Fruit fly (Drosophila melanogaster) whole organism, prepupa: ENCODE results near the gene Dhc93AB.

Experiments
- CG11902 ChIP-seq: fragments of 200-800 bp; sonication (Bioruptor generic); optimal IDR thresholded peaks from 3 replicates; lab custom pipeline; 2016; ENCODE audit warnings: missing biosample characterization, missing genetic modification characterization
- CG15336 ChIP-seq: fragments of 200-800 bp; sonication (Bioruptor generic); IDR thresholded peaks from 2 replicates; pipeline ENCODE4 v1.3.6; 2022; ENCODE audit warnings: missing biosample characterization, missing genetic modification characterization
- CG1621 ChIP-seq: fragments of 200-800 bp; sonication (Bioruptor generic); optimal IDR thresholded peaks from 3 replicates; lab custom pipeline; 2018; ENCODE audit warnings: missing biosample characterization, mild to moderate bottlenecking, missing genetic modification characterization
- CG16779 ChIP-seq: fragments of 200-800 bp; sonication (Bioruptor generic); optimal IDR thresholded peaks from 3 replicates; lab custom pipeline; 2017; ENCODE audit warnings: missing biosample characterization, mild to moderate bottlenecking, missing genetic modification characterization
- CG3032 ChIP-seq: fragments of 200-800 bp; optimal IDR thresholded peaks from 2 replicates; lab custom pipeline; 2019; ENCODE audit warnings: missing biosample characterization, mild to moderate bottlenecking, missing genetic modification characterization, moderate library complexity
- CG31627 ChIP-seq: fragments of 200-800 bp; sonication (Bioruptor generic); optimal IDR thresholded peaks from 3 replicates; lab custom pipeline; 2016; ENCODE audit warnings: missing biosample characterization, missing genetic modification characterization
- CG32006 ChIP-seq: fragments of 200-800 bp; sonication (Bioruptor generic); optimal IDR thresholded peaks from 3 replicates; lab custom pipeline; 2017; ENCODE audit warnings: missing biosample characterization, mild to moderate bottlenecking, missing genetic modification characterization
- CG34406 ChIP-seq: fragments of 200-800 bp; sonication (Bioruptor generic); optimal IDR thresholded peaks from 3 replicates; lab custom pipeline; 2016; ENCODE audit warnings: missing biosample characterization, missing genetic modification characterization
- CG3919 ChIP-seq: fragments of 200-800 bp; sonication (Bioruptor generic); optimal IDR thresholded peaks from 3 replicates; lab custom pipeline; 2016; ENCODE audit warnings: missing biosample characterization, missing genetic modification characterization
- CG4318 ChIP-seq: fragments of 200-800 bp; sonication (Bioruptor generic); optimal IDR thresholded peaks from 3 replicates; lab custom pipeline; 2017; ENCODE audit warnings: missing biosample characterization, mild to moderate bottlenecking, missing genetic modification characterization
- CG6163 ChIP-seq: fragments of 200-800 bp; sonication (Bioruptor generic); IDR thresholded peaks from 3 replicates; pipeline ENCODE4 v1.3.6; 2022; ENCODE audit warnings: missing biosample characterization, missing genetic modification characterization
- CG6792 ChIP-seq: fragments of 200-800 bp; sonication (Bioruptor generic); optimal IDR thresholded peaks from 3 replicates; lab custom pipeline; 2016; ENCODE audit warnings: missing biosample characterization, missing genetic modification characterization
- CG7368 ChIP-seq: fragments of 200-800 bp; sonication (Bioruptor generic); optimal IDR thresholded peaks from 3 replicates; lab custom pipeline; 2016; ENCODE audit warnings: missing biosample characterization, missing genetic modification characterization
- CG8119 ChIP-seq: fragments of 200-800 bp; sonication (Bioruptor generic); IDR thresholded peaks from 3 replicates; pipeline ENCODE4 v1.3.6; 2022; ENCODE audit warnings: missing biosample characterization, missing genetic modification characterization
- CG8319 ChIP-seq: fragments of 200-800 bp; sonication (Bioruptor generic); optimal IDR thresholded peaks from 3 replicates; lab custom pipeline; 2016; ENCODE audit warnings: missing biosample characterization, missing genetic modification characterization
- CG9139 ChIP-seq: fragments of 200-800 bp; sonication (Bioruptor generic); optimal IDR thresholded peaks from 3 replicates; lab custom pipeline; 2017; ENCODE audit warnings: missing biosample characterization, mild to moderate bottlenecking, missing genetic modification characterization
- Eip78C ChIP-seq: fragments of 200-800 bp; sonication (Bioruptor generic); peaks from one replicate; lab custom pipeline; 2016; ENCODE audit warnings: missing biosample characterization, missing genetic modification characterization
- Hr38 ChIP-seq: sonication (Bioruptor generic); optimal IDR thresholded peaks from 2 replicates; lab custom pipeline; 2016; ENCODE audit warnings: missing biosample characterization, missing genetic modification characterization
- Hr4 ChIP-seq: fragments of 200-800 bp; sonication (Bioruptor generic); optimal IDR thresholded peaks from 3 replicates; lab custom pipeline; 2016; ENCODE audit warnings: missing biosample characterization, missing genetic modification characterization
- Sox102F ChIP-seq: fragments of 200-800 bp; sonication (Bioruptor generic); optimal IDR thresholded peaks from 2 replicates; lab custom pipeline; 2016; ENCODE audit warnings: missing biosample characterization, mild to moderate bottlenecking, missing genetic modification characterization
- Sox14 ChIP-seq: fragments of 200-800 bp; sonication (Bioruptor generic); optimal IDR thresholded peaks from 3 replicates; lab custom pipeline; 2016; ENCODE audit warnings: missing biosample characterization, missing genetic modification characterization
- achi ChIP-seq: fragments of 200-800 bp; sonication (Bioruptor generic); optimal IDR thresholded peaks from 3 replicates; lab custom pipeline; 2016; ENCODE audit warnings: missing biosample characterization, missing genetic modification characterization
- esn ChIP-seq: fragments of 200-800 bp; sonication (Bioruptor generic); optimal IDR thresholded peaks from 2 replicates; lab custom pipeline; 2016; ENCODE audit warnings: missing biosample characterization, mild to moderate bottlenecking, missing genetic modification characterization, moderate library complexity
- fd59A ChIP-seq: fragments of 200-800 bp; sonication (Bioruptor generic); optimal IDR thresholded peaks from 2 replicates; lab custom pipeline; 2017; ENCODE audit warnings: missing biosample characterization, mild to moderate bottlenecking, missing genetic modification characterization, missing genetic modification reagents
- net ChIP-seq: fragments of 200-800 bp; sonication (Bioruptor generic); optimal IDR thresholded peaks from 3 replicates; lab custom pipeline; 2016; ENCODE audit warnings: missing biosample characterization, missing genetic modification characterization
- salr ChIP-seq, 2 experiments: fragments of 200-800 bp; sonication (Bioruptor generic); optimal IDR thresholded peaks; 3 replicates each; lab custom pipeline; 2016 to 2018; ENCODE audit warnings: missing biosample characterization in 2 of 2, missing genetic modification characterization in 2 of 2, mild to moderate bottlenecking in 1 of 2
- ss ChIP-seq, 2 experiments: fragments of 200-800 bp; sonication (Bioruptor generic); optimal IDR thresholded peaks; 2 replicates in 1 of 2; 3 replicates in 1 of 2; lab custom pipeline; 2017 to 2018; ENCODE audit warnings: mild to moderate bottlenecking in 2 of 2, missing biosample characterization in 2 of 2, missing genetic modification characterization in 2 of 2, moderate library complexity in 1 of 2
- svp ChIP-seq: fragments of 200-800 bp; sonication (Bioruptor generic); peaks from one replicate; lab custom pipeline; 2016; ENCODE audit warnings: missing biosample characterization, missing genetic modification characterization
- topi ChIP-seq: fragments of 200-800 bp; sonication (Bioruptor generic); optimal IDR thresholded peaks from 3 replicates; lab custom pipeline; 2016; ENCODE audit warnings: missing biosample characterization, missing genetic modification characterization
- vri ChIP-seq: fragments of 200-800 bp; sonication (Bioruptor generic); optimal IDR thresholded peaks from 3 replicates; lab custom pipeline; 2016; ENCODE audit warnings: missing biosample characterization, mild to moderate bottlenecking, missing genetic modification characterization

Gene Dhc93AB

dm6 chr3R:21064000-21064924, 22.0 kb upstream of the Dhc93AB start, which contains the start of gene Cortactin:
Gene Cortactin (minus strand): TSS chr3R:21064471.
- TF ChIP-seq Sox102F (GFP tag; lab: Kevin White, UChicago): no peak
- no peak for TF ChIP-seq topi (GFP tag; lab: Kevin White, UChicago)
- no peak for TF ChIP-seq net
- peak in 1 of 2 experiments; percentile 13 for TF ChIP-seq ss (GFP tag; optimal IDR thresholded peaks at IDR 0.05; lab: Kevin White, UChicago)
- TF ChIP-seq CG34406: no peak
- TF ChIP-seq CG3919 (GFP tag; lab: Kevin White, UChicago): peak; percentile 1
- TF ChIP-seq CG4318 (GFP tag; lab: Kevin White, UChicago): no peak
- TF ChIP-seq svp (GFP tag; lab: Kevin White, UChicago): peak; percentile 62
- TF ChIP-seq Sox14 (GFP tag; lab: Kevin White, UChicago): peak; percentile 2
- TF ChIP-seq CG16779 (tag; lab: Kevin White, UChicago): no peak
- TF ChIP-seq Eip78C (GFP tag; lab: Kevin White, UChicago): peak; percentile 15
- TF ChIP-seq CG6792 (GFP tag; lab: Kevin White, UChicago): no peak
- TF ChIP-seq CG31627 (GFP tag; lab: Kevin White, UChicago): no peak
- no peak for TF ChIP-seq esn (GFP tag; lab: Kevin White, UChicago)
- TF ChIP-seq, all 60 proteins: peak for 5

dm6 chr3R:21063433-21063832, 21.1 kb upstream of the Dhc93AB start:
- TF ChIP-seq Hr38 (GFP tag; lab: Kevin White, UChicago) (no peak), CG6163 (GFP tag; lab: Robert Waterston, UW) (no peak), CG7368 (GFP tag; lab: Kevin White, UChicago) (no peak), CG11902 (GFP tag; lab: Kevin White, UChicago) (no peak), salr (GFP tag; optimal IDR thresholded peaks at IDR 0.05; lab: Kevin White, UChicago) (no peak), CG8119 (GFP tag; lab: Robert Waterston, UW) (no peak), CG8319 (no peak), Hr4 (GFP tag; lab: Kevin White, UChicago) (no peak), CG9139 (GFP tag; lab: Kevin White, UChicago) (no peak), achi (no peak), CG32006 (GFP tag; lab: Kevin White, UChicago) (no peak)

dm6 chr3R:21060430-21061245, 18.3 kb upstream of the Dhc93AB start, which contains the start of gene Mvl:
Gene Mvl (minus strand): TSS chr3R:21060800.
- TF ChIP-seq vri (GFP tag; lab: Kevin White, UChicago) (peak; percentile 9), Sox14 (GFP tag; lab: Kevin White, UChicago) (peak; percentile 51), CG1621 (tag; lab: Kevin White, UChicago) (peak; percentile 25), Eip78C (GFP tag; lab: Kevin White, UChicago) (peak; percentile 78), svp (GFP tag; lab: Kevin White, UChicago) (peak; percentile 68), CG8319 (no peak), CG15336 (GFP tag; lab: Robert Waterston, UW) (no peak; the same call in 1 of the 2 replicates), fd59A (no peak), achi (peak; percentile 24), CG11902 (GFP tag; lab: Kevin White, UChicago) (no peak), CG3032 (peak; percentile 6), Hr4 (GFP tag; lab: Kevin White, UChicago) (no peak)
